Worm (Caenorhabditis elegans) whole organism, L2 larva: ENCODE results near the gene Y54F10BM.13.

Source experiments
- C34F6.9 ChIP-seq: fragments of 150-350 bp; optimal IDR thresholded peaks from 2 replicates; lab custom pipeline; 2014; ENCODE audit warnings: missing biosample characterization, missing genetic modification characterization
- F13H6.1 ChIP-seq: sonication (generic microtip); optimal IDR thresholded peaks from 2 replicates; lab custom pipeline; 2016; ENCODE audit warnings: missing genetic modification characterization, missing compliant biosample characterization
- ama-1 ChIP-seq: fragments of 150-350 bp; optimal IDR thresholded peaks from 2 replicates; lab custom pipeline; 2018; ENCODE audit warnings: inconsistent platforms
- ceh-16 ChIP-seq: fragments of 150-350 bp; optimal IDR thresholded peaks from 2 replicates; lab custom pipeline; 2014; ENCODE audit warnings: missing biosample characterization, missing genetic modification characterization
- ceh-82 ChIP-seq: fragments of 150-350 bp; optimal IDR thresholded peaks from 2 replicates; lab custom pipeline; 2014; ENCODE audit warnings: missing biosample characterization, missing genetic modification characterization
- crh-2 ChIP-seq: sonication (generic microtip); optimal IDR thresholded peaks from 2 replicates; lab custom pipeline; 2017; ENCODE audit warnings: missing biosample characterization, missing genetic modification characterization
- dmd-4 ChIP-seq: sonication (generic microtip); optimal IDR thresholded peaks from 2 replicates; lab custom pipeline; 2017; ENCODE audit warnings: missing biosample characterization, missing genetic modification characterization
- egl-27 ChIP-seq: sonication (generic microtip); optimal IDR thresholded peaks from 3 replicates; lab custom pipeline; 2017; ENCODE audit warnings: missing biosample characterization, missing genetic modification reagents, missing genetic modification characterization
- elt-1 ChIP-seq: fragments of 150-350 bp; optimal IDR thresholded peaks from 2 replicates; lab custom pipeline; 2014; ENCODE audit warnings: missing biosample characterization, missing genetic modification characterization
- fos-1 ChIP-seq: fragments of 150-350 bp; optimal IDR thresholded peaks from 2 replicates; lab custom pipeline; 2014; ENCODE audit warnings: missing biosample characterization, missing genetic modification characterization
- lin-11 ChIP-seq: fragments of 150-350 bp; sonication (generic microtip); optimal IDR thresholded peaks from 2 replicates; lab custom pipeline; 2014; ENCODE audit warnings: missing biosample characterization, missing genetic modification characterization, inconsistent platforms, mixed read lengths
- lin-13 ChIP-seq: fragments of 150-350 bp; optimal IDR thresholded peaks from 2 replicates; lab custom pipeline; 2014; ENCODE audit warnings: missing biosample characterization, missing genetic modification reagents, missing genetic modification characterization
- lin-39 ChIP-seq: fragments of 150-350 bp; optimal IDR thresholded peaks from 2 replicates; lab custom pipeline; 2014; ENCODE audit warnings: missing biosample characterization, missing genetic modification reagents, missing genetic modification characterization
- lsy-2 ChIP-seq, 2 experiments: fragments of 150-350 bp in 1 of 2; sonication (generic microtip) in 1 of 2; optimal IDR thresholded peaks; 2 replicates each; lab custom pipeline; 2014 to 2017; ENCODE audit warnings: missing biosample characterization in 2 of 2, missing genetic modification characterization in 2 of 2
- mab-5 ChIP-seq: fragments of 150-350 bp; optimal IDR thresholded peaks from 2 replicates; lab custom pipeline; 2014; ENCODE audit warnings: missing biosample characterization, missing genetic modification characterization
- mdl-1 ChIP-seq, 2 experiments: fragments of 150-350 bp in 1 of 2; sonication (generic microtip) in 1 of 2; optimal IDR thresholded peaks; 2 replicates each; lab custom pipeline; 2017; ENCODE audit warnings: missing biosample characterization in 2 of 2, missing genetic modification characterization in 2 of 2
- nhr-12 ChIP-seq: fragments of 150-350 bp; optimal IDR thresholded peaks from 2 replicates; lab custom pipeline; 2014; ENCODE audit warnings: missing biosample characterization, missing genetic modification characterization
- nhr-129 ChIP-seq: fragments of 150-350 bp; optimal IDR thresholded peaks from 2 replicates; lab custom pipeline; 2014; ENCODE audit warnings: missing biosample characterization, missing genetic modification characterization
- nhr-21 ChIP-seq: fragments of 150-350 bp; optimal IDR thresholded peaks from 2 replicates; lab custom pipeline; 2014; ENCODE audit warnings: missing biosample characterization, missing genetic modification characterization
- peb-1 ChIP-seq: fragments of 150-350 bp; optimal IDR thresholded peaks from 2 replicates; lab custom pipeline; 2014; ENCODE audit warnings: missing biosample characterization, missing genetic modification characterization
- sma-3 ChIP-seq: sonication (generic microtip); optimal IDR thresholded peaks from 2 replicates; lab custom pipeline; 2016; ENCODE audit warnings: missing genetic modification reagents, missing genetic modification characterization, missing compliant biosample characterization
- sma-9 ChIP-seq, 2 experiments: fragments of 150-350 bp in 1 of 2; sonication (generic microtip) in 1 of 2; optimal IDR thresholded peaks; 2 replicates each; lab custom pipeline; 2014 to 2016; ENCODE audit warnings: missing genetic modification characterization in 2 of 2, mild to moderate bottlenecking in 1 of 2, missing biosample characterization in 1 of 2, missing compliant biosample characterization in 1 of 2, missing genetic modification reagents in 1 of 2, moderate library complexity in 1 of 2
- unc-39 ChIP-seq: fragments of 150-350 bp; optimal IDR thresholded peaks from 2 replicates; lab custom pipeline; 2014; ENCODE audit warnings: missing biosample characterization, missing genetic modification characterization
- unc-55 ChIP-seq: fragments of 150-350 bp; sonication (generic microtip); optimal IDR thresholded peaks from 3 replicates; lab custom pipeline; 2014; ENCODE audit warnings: missing biosample characterization, missing genetic modification reagents, missing genetic modification characterization
- unc-62 ChIP-seq: fragments of 150-350 bp; optimal IDR thresholded peaks from 2 replicates; lab custom pipeline; 2014; ENCODE audit warnings: missing biosample characterization, missing genetic modification reagents, missing genetic modification characterization
- ztf-11 ChIP-seq: sonication (generic microtip); optimal IDR thresholded peaks from 2 replicates; lab custom pipeline; 2017; ENCODE audit warnings: missing biosample characterization, missing genetic modification characterization

The Y54F10BM.13 gene

ce11 chrIII:2304867-2305266 is 26.0 kb downstream of the Y54F10BM.13 start, which contains the start of gene Y54F10BM.9:
Y54F10BM.9 (minus strand) TSS chrIII:2304927.
- TF ChIP-seq C34F6.9 (tag; lab: Kevin White, UChicago) (peak; percentile 47), nhr-129 (peak; percentile 59), lsy-2 (tag; optimal IDR thresholded peaks at IDR 0.05; lab: Kevin White, UChicago) (peak in 1 of 2 experiments; percentile 38), ama-1 (lab: Kevin White, UChicago) (no peak), ceh-16 (tag; lab: Kevin White, UChicago) (no peak), nhr-21 (tag; lab: Kevin White, UChicago) (no peak), unc-55 (GFP tag; lab: Kevin White, UChicago) (peak; percentile 70), sma-3 (no peak), mdl-1 (tag; optimal IDR thresholded peaks at IDR 0.05; lab: Kevin White, UChicago) (no peak), sma-9 (GFP tag; optimal IDR thresholded peaks at IDR 0.05; lab: Kevin White, UChicago) (no peak), sma-9 (tag; optimal IDR thresholded peaks at IDR 0.05; lab: Kevin White, UChicago) (no peak), crh-2 (no peak), nhr-12 (tag; lab: Kevin White, UChicago) (no peak), mab-5 (no peak), lin-11 (tag; lab: Kevin White, UChicago) (peak; percentile 47)

DNA sequence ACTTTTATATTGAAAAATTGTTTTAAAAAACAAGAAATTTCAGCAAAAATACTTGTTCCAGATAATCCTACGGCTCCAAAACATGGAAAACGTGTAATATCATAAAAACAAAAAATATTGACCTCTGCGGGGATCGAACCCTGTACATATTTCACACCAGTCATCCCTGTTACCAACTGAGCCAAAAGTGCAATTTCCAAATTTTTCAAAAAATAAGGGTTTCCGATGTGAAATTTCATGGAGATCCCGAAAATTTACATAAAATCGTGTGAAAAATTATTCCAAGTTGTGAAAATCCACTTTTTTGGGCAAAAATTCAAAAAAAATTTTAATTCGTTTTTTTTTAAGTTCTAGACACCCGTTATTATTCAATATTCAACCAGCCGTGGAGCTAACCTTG is 26.7 kb downstream of the Y54F10BM.13 start:
- TF ChIP-seq lin-13 (GFP tag; lab: Kevin White, UChicago) (no peak), egl-27 (no peak), ceh-82 (tag; lab: Kevin White, UChicago) (no peak), dmd-4 (no peak), ztf-11 (tag; lab: Kevin White, UChicago) (no peak), nhr-129 (no peak), C34F6.9 (tag; lab: Kevin White, UChicago) (no peak), lin-11 (tag; lab: Kevin White, UChicago) (no peak), peb-1 (tag; lab: Kevin White, UChicago) (no peak), ceh-16 (tag; lab: Kevin White, UChicago) (no peak), F13H6.1 (tag; lab: Kevin White, UChicago) (no peak), nhr-12 (tag; lab: Kevin White, UChicago) (no peak)

ce11 chrIII:2294736-2295135 is 36.1 kb downstream of the Y54F10BM.13 start:
- no peak for TF ChIP-seq elt-1 (tag; lab: Kevin White, UChicago)
- TF ChIP-seq sma-9 (GFP tag; optimal IDR thresholded peaks at IDR 0.05; lab: Kevin White, UChicago) = peak; percentile 12
- TF ChIP-seq sma-9 (tag; optimal IDR thresholded peaks at IDR 0.05; lab: Kevin White, UChicago) = no peak
- peak; percentile 16 for TF ChIP-seq fos-1 (tag; lab: Kevin White, UChicago)
- no peak for TF ChIP-seq unc-55 (GFP tag; lab: Kevin White, UChicago)

- TF ChIP-seq crh-2 (peak; percentile 7), nhr-21 (tag; lab: Kevin White, UChicago) (no peak), fos-1 (tag; lab: Kevin White, UChicago) (peak; percentile 13)
These were observed 39.7 kb downstream of the Y54F10BM.13 start, which contains the start of gene fbxa-219 for ce11 chrIII:2291139-2291538. fbxa-219 (plus strand) TSS chrIII:2291415.

DNA sequence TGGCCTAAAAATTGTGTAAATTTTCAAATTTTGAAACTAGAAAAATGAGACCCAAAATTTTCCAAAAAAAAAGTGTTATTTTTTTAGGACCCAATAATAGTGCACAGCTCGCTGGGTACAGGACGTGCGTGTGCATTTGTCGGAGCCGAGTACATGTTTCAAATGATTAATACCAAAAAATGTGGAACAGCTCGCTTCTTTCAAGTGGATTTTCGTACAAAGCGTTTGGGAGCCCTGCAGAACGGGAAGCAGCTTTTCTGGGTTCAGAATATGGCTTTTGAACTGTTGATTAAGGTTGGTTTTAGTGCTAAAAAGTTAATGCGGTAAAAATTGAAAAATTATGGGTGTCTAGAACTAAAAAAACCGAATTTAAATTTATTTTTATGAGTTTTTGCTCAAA is 42.6 kb downstream of the Y54F10BM.13 start:
- TF ChIP-seq lin-39 (tag; lab: Kevin White, UChicago) (no peak), unc-62 (GFP tag; lab: Kevin White, UChicago) (no peak), nhr-21 (tag; lab: Kevin White, UChicago) (no peak), lin-13 (GFP tag; lab: Kevin White, UChicago) (no peak), ztf-11 (tag; lab: Kevin White, UChicago) (no peak), unc-39 (no peak), unc-55 (GFP tag; lab: Kevin White, UChicago) (no peak)

- no peak for TF ChIP-seq sma-9 (GFP tag; optimal IDR thresholded peaks at IDR 0.05; lab: Kevin White, UChicago)
- no peak for TF ChIP-seq sma-9 (tag; optimal IDR thresholded peaks at IDR 0.05; lab: Kevin White, UChicago)
These were observed 47.5 kb downstream of the Y54F10BM.13 start for ce11 chrIII:2283341-2283847.
